Worm (Caenorhabditis elegans): ENCODE data around the gene srg-39.
A peak's percentile ranks its signal among the peaks of the same experiment; 100 is the strongest.

- TF ChIP-seq unc-62 (GFP tag; optimal IDR thresholded peaks at IDR 0.05 in 1 of 2): peak in 1 of 2 experiments; percentile 90
- TF ChIP-seq unc-62 (tag; optimal IDR thresholded peaks at IDR 0.05): no peak
- TF ChIP-seq ceh-20 (GFP tag; IDR thresholded peaks at IDR 0.05): no peak
- TF ChIP-seq fkh-10 (GFP tag; optimal IDR thresholded peaks at IDR 0.05): no peak
- TF ChIP-seq nhr-28 (tag; optimal IDR thresholded peaks at IDR 0.05): no peak
- TF ChIP-seq T26A8.4 (GFP tag; IDR thresholded peaks at IDR 0.05): no peak
These were observed 47.8 kb downstream of the srg-39 start for ce11 chrV:11104408-11104807.
